Fruit fly (Drosophila melanogaster) whole organism, prepupa: Measurements from ENCODE around the gene Hus1-like.

ENCODE experiments used
- Blimp-1 ChIP-seq: fragments of 200-800 bp; sonication (Bioruptor generic); optimal IDR thresholded peaks from 3 replicates; lab custom pipeline; 2017; ENCODE audit warnings: missing biosample characterization, missing genetic modification characterization, mild to moderate bottlenecking, moderate library complexity, missing genetic modification reagents
- CG10631 ChIP-seq: fragments of 200-800 bp; sonication (Bioruptor generic); optimal IDR thresholded peaks from 2 replicates; lab custom pipeline; 2016; ENCODE audit warnings: missing biosample characterization, missing genetic modification characterization
- CG10669 ChIP-seq: fragments of 200-800 bp; sonication (Bioruptor generic); optimal IDR thresholded peaks from 3 replicates; lab custom pipeline; 2018; ENCODE audit warnings: missing biosample characterization, mild to moderate bottlenecking, missing genetic modification characterization, moderate library complexity
- CG11294 ChIP-seq: fragments of 200-800 bp; sonication (Bioruptor generic); IDR thresholded peaks from 2 replicates; pipeline ENCODE4 v1.3.6; 2022; ENCODE audit warnings: missing biosample characterization, missing genetic modification characterization
- CG15336 ChIP-seq: fragments of 200-800 bp; sonication (Bioruptor generic); IDR thresholded peaks from 2 replicates; pipeline ENCODE4 v1.3.6; 2022; ENCODE audit warnings: missing biosample characterization, missing genetic modification characterization
- CG1621 ChIP-seq: fragments of 200-800 bp; sonication (Bioruptor generic); optimal IDR thresholded peaks from 3 replicates; lab custom pipeline; 2018; ENCODE audit warnings: missing biosample characterization, mild to moderate bottlenecking, missing genetic modification characterization
- CG16779 ChIP-seq: fragments of 200-800 bp; sonication (Bioruptor generic); optimal IDR thresholded peaks from 3 replicates; lab custom pipeline; 2017; ENCODE audit warnings: missing biosample characterization, mild to moderate bottlenecking, missing genetic modification characterization
- CG3032 ChIP-seq: fragments of 200-800 bp; optimal IDR thresholded peaks from 2 replicates; lab custom pipeline; 2019; ENCODE audit warnings: missing biosample characterization, mild to moderate bottlenecking, missing genetic modification characterization, moderate library complexity
- CG31627 ChIP-seq: fragments of 200-800 bp; sonication (Bioruptor generic); optimal IDR thresholded peaks from 3 replicates; lab custom pipeline; 2016; ENCODE audit warnings: missing biosample characterization, missing genetic modification characterization
- CG32006 ChIP-seq: fragments of 200-800 bp; sonication (Bioruptor generic); optimal IDR thresholded peaks from 3 replicates; lab custom pipeline; 2017; ENCODE audit warnings: missing biosample characterization, mild to moderate bottlenecking, missing genetic modification characterization
- CG34406 ChIP-seq: fragments of 200-800 bp; sonication (Bioruptor generic); optimal IDR thresholded peaks from 3 replicates; lab custom pipeline; 2016; ENCODE audit warnings: missing biosample characterization, missing genetic modification characterization
- CG3919 ChIP-seq: fragments of 200-800 bp; sonication (Bioruptor generic); optimal IDR thresholded peaks from 3 replicates; lab custom pipeline; 2016; ENCODE audit warnings: missing biosample characterization, missing genetic modification characterization
- CG4318 ChIP-seq: fragments of 200-800 bp; sonication (Bioruptor generic); optimal IDR thresholded peaks from 3 replicates; lab custom pipeline; 2017; ENCODE audit warnings: missing biosample characterization, mild to moderate bottlenecking, missing genetic modification characterization
- CG6163 ChIP-seq: fragments of 200-800 bp; sonication (Bioruptor generic); IDR thresholded peaks from 3 replicates; pipeline ENCODE4 v1.3.6; 2022; ENCODE audit warnings: missing biosample characterization, missing genetic modification characterization
- CG6276 ChIP-seq: fragments of 200-800 bp; sonication (Bioruptor generic); optimal IDR thresholded peaks from 2 replicates; lab custom pipeline; 2017; ENCODE audit warnings: missing biosample characterization, mild to moderate bottlenecking, missing genetic modification characterization
- CG6792 ChIP-seq: fragments of 200-800 bp; sonication (Bioruptor generic); optimal IDR thresholded peaks from 3 replicates; lab custom pipeline; 2016; ENCODE audit warnings: missing biosample characterization, missing genetic modification characterization
- CG6808 ChIP-seq: fragments of 200-800 bp; sonication (Bioruptor generic); optimal IDR thresholded peaks from 3 replicates; lab custom pipeline; 2017; ENCODE audit warnings: missing biosample characterization, missing genetic modification characterization, mild to moderate bottlenecking, moderate library complexity, missing genetic modification reagents
- CG9139 ChIP-seq: fragments of 200-800 bp; sonication (Bioruptor generic); optimal IDR thresholded peaks from 3 replicates; lab custom pipeline; 2017; ENCODE audit warnings: missing biosample characterization, mild to moderate bottlenecking, missing genetic modification characterization
- Eip75B ChIP-seq: fragments of 200-800 bp; sonication (Bioruptor generic); optimal IDR thresholded peaks from 3 replicates; lab custom pipeline; 2016; ENCODE audit warnings: missing biosample characterization, missing genetic modification characterization
- Eip93F ChIP-seq: fragments of 200-800 bp; sonication (Bioruptor generic); optimal IDR thresholded peaks from 2 replicates; lab custom pipeline; 2016; ENCODE audit warnings: missing biosample characterization, mild to moderate bottlenecking, missing genetic modification characterization
- Gug ChIP-seq: fragments of 200-800 bp; sonication (Bioruptor generic); IDR thresholded peaks from 2 replicates; pipeline ENCODE4 v1.3.6; 2022; ENCODE audit warnings: missing biosample characterization, missing genetic modification characterization
- Hr4 ChIP-seq: fragments of 200-800 bp; sonication (Bioruptor generic); optimal IDR thresholded peaks from 3 replicates; lab custom pipeline; 2016; ENCODE audit warnings: missing biosample characterization, missing genetic modification characterization
- OdsH ChIP-seq: fragments of 200-800 bp; sonication (Bioruptor generic); optimal IDR thresholded peaks from 3 replicates; lab custom pipeline; 2016; ENCODE audit warnings: missing biosample characterization, missing genetic modification characterization
- Smox ChIP-seq: fragments of 200-800 bp; sonication (Bioruptor generic); optimal IDR thresholded peaks from 3 replicates; lab custom pipeline; 2016; ENCODE audit warnings: missing biosample characterization, missing genetic modification characterization
- Sox102F ChIP-seq: fragments of 200-800 bp; sonication (Bioruptor generic); optimal IDR thresholded peaks from 2 replicates; lab custom pipeline; 2016; ENCODE audit warnings: missing biosample characterization, mild to moderate bottlenecking, missing genetic modification characterization
- Sox14 ChIP-seq: fragments of 200-800 bp; sonication (Bioruptor generic); optimal IDR thresholded peaks from 3 replicates; lab custom pipeline; 2016; ENCODE audit warnings: missing biosample characterization, missing genetic modification characterization
- Sox15 ChIP-seq: fragments of 200-800 bp; sonication (Bioruptor generic); optimal IDR thresholded peaks from 3 replicates; lab custom pipeline; 2016; ENCODE audit warnings: missing biosample characterization, missing genetic modification characterization
- achi ChIP-seq: fragments of 200-800 bp; sonication (Bioruptor generic); optimal IDR thresholded peaks from 3 replicates; lab custom pipeline; 2016; ENCODE audit warnings: missing biosample characterization, missing genetic modification characterization
- acj6 ChIP-seq: fragments of 200-800 bp; sonication (Bioruptor generic); optimal IDR thresholded peaks from 3 replicates; lab custom pipeline; 2016; ENCODE audit warnings: missing biosample characterization, missing genetic modification characterization
- cyc ChIP-seq: fragments of 200-800 bp; sonication (Bioruptor generic); optimal IDR thresholded peaks from 3 replicates; lab custom pipeline; 2016; ENCODE audit warnings: missing biosample characterization, missing genetic modification characterization
- eg ChIP-seq: fragments of 200-800 bp; sonication (Bioruptor generic); IDR thresholded peaks from 3 replicates; pipeline ENCODE4 v1.3.6; 2022; ENCODE audit warnings: missing biosample characterization, missing genetic modification characterization
- esn ChIP-seq: fragments of 200-800 bp; sonication (Bioruptor generic); optimal IDR thresholded peaks from 2 replicates; lab custom pipeline; 2016; ENCODE audit warnings: missing biosample characterization, mild to moderate bottlenecking, missing genetic modification characterization, moderate library complexity
- fd59A ChIP-seq: fragments of 200-800 bp; sonication (Bioruptor generic); optimal IDR thresholded peaks from 2 replicates; lab custom pipeline; 2017; ENCODE audit warnings: missing biosample characterization, mild to moderate bottlenecking, missing genetic modification characterization, missing genetic modification reagents
- fkh ChIP-seq: fragments of 200-800 bp; sonication (Bioruptor generic); optimal IDR thresholded peaks from 3 replicates; lab custom pipeline; 2017; ENCODE audit warnings: missing biosample characterization, mild to moderate bottlenecking, missing genetic modification characterization, moderate library complexity
- lz ChIP-seq: fragments of 200-800 bp; sonication (Bioruptor generic); optimal IDR thresholded peaks from 3 replicates; lab custom pipeline; 2016; ENCODE audit warnings: missing biosample characterization, missing genetic modification characterization
- pdm3 ChIP-seq: fragments of 200-800 bp; sonication (Bioruptor generic); optimal IDR thresholded peaks from 3 replicates; lab custom pipeline; 2016; ENCODE audit warnings: missing biosample characterization, missing genetic modification characterization
- spab ChIP-seq: fragments of 200-800 bp; sonication (Bioruptor generic); optimal IDR thresholded peaks from 2 replicates; lab custom pipeline; 2017; ENCODE audit warnings: missing biosample characterization, mild to moderate bottlenecking, missing genetic modification characterization, missing genetic modification reagents
- svp ChIP-seq: fragments of 200-800 bp; sonication (Bioruptor generic); peaks from one replicate; lab custom pipeline; 2016; ENCODE audit warnings: missing biosample characterization, missing genetic modification characterization
- vri ChIP-seq: fragments of 200-800 bp; sonication (Bioruptor generic); optimal IDR thresholded peaks from 3 replicates; lab custom pipeline; 2016; ENCODE audit warnings: missing biosample characterization, mild to moderate bottlenecking, missing genetic modification characterization

Gene Hus1-like

DNA sequence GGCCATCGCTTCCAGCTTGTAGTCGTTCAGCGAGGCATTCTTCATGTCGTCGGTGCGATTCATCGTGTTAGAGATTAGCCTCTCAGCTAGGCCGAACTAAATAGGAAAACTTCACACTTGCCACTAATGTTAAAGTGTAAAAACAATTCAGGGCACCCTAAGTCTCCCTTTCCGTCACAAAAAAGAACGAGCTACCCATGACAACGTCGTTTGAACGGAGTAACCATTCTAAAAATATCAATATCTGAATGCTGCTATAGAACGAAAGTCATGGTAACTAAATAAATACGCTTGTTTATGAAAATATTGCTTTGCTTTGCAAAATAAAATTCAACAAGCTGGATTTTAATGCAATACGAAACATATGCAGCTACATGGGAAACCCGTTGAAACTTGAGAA, 27.3 kb downstream of the Hus1-like start, which contains the start of gene Ccdc39:
Ccdc39 (minus strand) TSS at position 101 of the 400 bp plus-strand sequence.
- no peak for TF ChIP-seq CG6163
- no peak for TF ChIP-seq CG34406 (GFP tag; lab: Kevin White, UChicago)
- TF ChIP-seq acj6 (GFP tag; lab: Kevin White, UChicago) = no peak
- no peak for TF ChIP-seq svp (GFP tag; lab: Kevin White, UChicago)
- TF ChIP-seq Blimp-1 (GFP tag; lab: Kevin White, UChicago) = no peak
- no peak for TF ChIP-seq fd59A (GFP tag; lab: Kevin White, UChicago)
- TF ChIP-seq Sox14 (GFP tag; lab: Kevin White, UChicago) = no peak
- TF ChIP-seq CG10631 (GFP tag; lab: Kevin White, UChicago) = no peak
- no peak for TF ChIP-seq achi (GFP tag; lab: Kevin White, UChicago)
- no peak for TF ChIP-seq eg
- no peak for TF ChIP-seq CG4318 (GFP tag; lab: Kevin White, UChicago)
- no peak for TF ChIP-seq Gug (GFP tag; lab: Robert Waterston, UW)
- no peak for TF ChIP-seq spab (GFP tag; lab: Kevin White, UChicago)
- TF ChIP-seq esn (GFP tag; lab: Kevin White, UChicago) = no peak
- TF ChIP-seq OdsH (GFP tag; lab: Kevin White, UChicago) = no peak
- no peak for TF ChIP-seq CG6276 (GFP tag; lab: Kevin White, UChicago)
- TF ChIP-seq CG6792 (GFP tag; lab: Kevin White, UChicago) = no peak
- no peak for TF ChIP-seq CG15336 (GFP tag; lab: Robert Waterston, UW)
- no peak for TF ChIP-seq CG3919
- TF ChIP-seq, all 60 proteins: peak for 0

DNA sequence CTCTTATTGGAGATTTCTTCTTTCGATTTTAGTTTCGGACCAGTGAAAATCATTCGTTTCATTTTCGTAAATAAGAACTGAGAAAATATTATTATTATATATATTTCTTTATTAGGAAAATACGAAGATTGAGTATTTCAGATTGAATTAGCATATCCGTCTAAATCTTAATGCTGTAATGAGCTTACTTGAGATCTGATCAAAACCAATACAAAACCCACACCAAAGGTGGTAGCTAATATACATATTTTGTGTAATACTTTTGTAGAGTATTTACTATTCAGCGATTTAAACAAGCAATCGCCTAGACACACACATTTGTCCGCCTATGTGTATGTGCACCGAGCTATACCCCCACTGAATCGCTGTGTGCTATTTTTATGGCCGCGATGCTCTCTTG, 31.2 kb downstream of the Hus1-like start:
- TF ChIP-seq CG6276 (GFP tag; lab: Kevin White, UChicago) = no peak
- TF ChIP-seq svp (GFP tag; lab: Kevin White, UChicago) = no peak
- no peak for TF ChIP-seq Smox (GFP tag; lab: Kevin White, UChicago)
- no peak for TF ChIP-seq vri
- TF ChIP-seq pdm3 = no peak
- no peak for TF ChIP-seq CG10669 (GFP tag; lab: Kevin White, UChicago)
- no peak for TF ChIP-seq eg
- TF ChIP-seq OdsH (GFP tag; lab: Kevin White, UChicago) = no peak
- no peak for TF ChIP-seq Sox15 (GFP tag; lab: Kevin White, UChicago)
- no peak for TF ChIP-seq CG32006
- TF ChIP-seq Sox102F (GFP tag; lab: Kevin White, UChicago) = no peak
- no peak for TF ChIP-seq CG16779 (tag; lab: Kevin White, UChicago)

DNA sequence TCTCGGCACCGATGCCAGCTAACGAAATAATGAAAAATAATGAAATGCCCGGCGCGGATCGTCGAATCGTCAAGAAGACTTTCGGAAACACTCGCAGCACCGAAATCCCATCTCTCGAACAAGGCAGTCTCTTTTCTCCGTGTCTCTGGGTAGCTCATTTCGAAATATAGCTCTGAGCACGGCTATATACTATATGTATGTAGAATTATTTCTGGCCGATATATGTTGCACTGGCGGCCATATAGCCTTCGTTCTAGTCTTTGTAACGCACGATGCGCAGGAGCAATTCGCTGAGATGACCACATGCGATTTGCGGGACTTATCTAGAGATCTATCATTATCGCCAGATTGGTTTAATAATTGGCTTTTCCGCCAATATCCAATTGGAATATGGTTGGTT, 31.6 kb downstream of the Hus1-like start, which contains the start of gene CG14655:
CG14655 (minus strand) TSS at position 41 of the 400 bp plus-strand sequence.
- TF ChIP-seq CG11294 (GFP tag; lab: Robert Waterston, UW) (no peak), CG9139 (GFP tag; lab: Kevin White, UChicago) (no peak), Sox102F (GFP tag; lab: Kevin White, UChicago) (no peak), Hr4 (GFP tag; lab: Kevin White, UChicago) (no peak), Eip93F (GFP tag; lab: Kevin White, UChicago) (no peak), CG15336 (GFP tag; lab: Robert Waterston, UW) (no peak), esn (GFP tag; lab: Kevin White, UChicago) (no peak), CG6808 (no peak), CG10669 (GFP tag; lab: Kevin White, UChicago) (no peak), CG16779 (tag; lab: Kevin White, UChicago) (no peak), Eip75B (GFP tag; lab: Kevin White, UChicago) (no peak), cyc (GFP tag; lab: Kevin White, UChicago) (no peak)
- TF ChIP-seq, all 60 proteins: peak for 0

DNA sequence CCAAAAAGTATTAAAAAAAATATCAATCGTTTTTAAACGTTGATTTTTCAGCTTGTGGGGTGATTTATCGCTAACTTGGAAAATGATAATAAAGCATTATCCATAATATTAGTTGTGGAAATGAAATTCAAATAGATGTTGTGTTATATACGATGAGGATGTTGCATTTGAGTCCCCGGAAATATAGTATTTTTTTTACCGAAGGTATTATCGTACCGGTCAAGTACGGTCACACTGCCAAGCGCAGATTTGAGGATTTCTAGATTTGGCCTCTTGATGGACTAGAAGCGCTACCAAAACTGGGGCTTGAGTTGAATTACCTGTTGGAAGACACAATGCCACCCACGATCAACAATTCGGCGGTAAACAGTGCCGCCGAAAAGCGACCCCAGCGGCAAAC, 36.5 kb downstream of the Hus1-like start:
- TF ChIP-seq CG6808 (no peak), CG6163 (peak; percentile 43; the same call in 2 of the 3 replicates), acj6 (GFP tag; lab: Kevin White, UChicago) (peak; percentile 29), CG31627 (GFP tag; lab: Kevin White, UChicago) (peak; percentile 47), eg (peak; percentile 27; the same call in 1 of the 3 replicates), lz (GFP tag; lab: Kevin White, UChicago) (peak; percentile 18), cyc (GFP tag; lab: Kevin White, UChicago) (peak; percentile 40), Eip75B (GFP tag; lab: Kevin White, UChicago) (no peak), Sox14 (GFP tag; lab: Kevin White, UChicago) (peak; percentile 31), CG1621 (tag; lab: Kevin White, UChicago) (peak; percentile 37), CG3032 (tag; lab: Kevin White, UChicago) (peak; percentile 44), CG15336 (GFP tag; lab: Robert Waterston, UW) (peak; percentile 37; the same call in 1 of the 2 replicates), fkh (GFP tag; lab: Kevin White, UChicago) (no peak)
